Worm (Caenorhabditis elegans): ENCODE data around the gene rcq-5.

Gene rcq-5

DNA sequence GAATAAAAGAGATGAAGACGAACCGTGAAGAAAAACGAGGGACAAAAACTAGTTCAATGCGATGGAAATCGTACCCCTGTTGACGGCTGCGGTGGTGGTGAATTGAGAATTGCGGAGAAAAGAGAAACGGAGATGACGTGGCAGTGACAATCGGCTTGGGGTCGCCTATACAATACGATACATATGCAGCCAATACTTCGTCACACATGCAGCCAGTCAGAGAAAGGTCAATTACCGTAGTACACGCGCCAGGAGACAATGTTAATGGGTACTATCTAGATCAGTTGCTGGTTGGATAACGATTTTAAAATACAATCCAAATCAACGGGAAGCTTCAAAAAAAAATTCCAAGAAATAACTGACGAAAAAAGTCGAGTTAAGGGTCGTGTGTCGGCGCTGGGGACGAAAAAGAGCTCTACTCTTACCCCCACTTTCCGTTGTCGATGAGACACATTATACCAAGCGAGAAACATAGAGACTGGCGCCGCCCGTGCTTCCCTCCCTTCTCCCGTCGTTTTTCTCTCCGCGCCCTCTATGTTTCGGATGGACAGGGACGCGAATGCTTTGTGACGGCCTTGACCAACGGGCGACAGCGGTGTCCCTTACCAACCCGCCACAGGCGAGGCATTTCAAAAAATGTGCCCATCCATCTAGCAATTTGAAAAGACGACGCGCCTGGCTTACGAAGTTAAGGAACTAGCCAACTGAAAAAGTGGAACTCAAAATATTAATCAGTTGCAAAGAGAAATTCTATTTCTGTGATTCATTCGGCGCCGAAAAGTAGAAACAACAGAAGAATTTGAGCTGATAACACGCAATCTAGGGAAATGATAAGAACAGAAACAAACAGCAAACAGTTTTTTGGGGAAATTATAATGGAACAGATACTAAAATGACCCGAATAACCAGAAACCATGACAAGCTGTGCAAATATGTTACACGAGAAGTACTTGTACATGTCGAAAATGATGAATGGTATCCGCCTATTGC is 38.9 kb downstream of the rcq-5 start:
- TF ChIP-seq lin-35 (GFP tag; optimal IDR thresholded peaks at IDR 0.05) (no peak), aptf-3 (GFP tag; IDR thresholded peaks at IDR 0.05) (no peak), dox-1 (GFP tag; IDR thresholded peaks at IDR 0.05) (peak; percentile 51), Y53G8AR.9 (GFP tag; conservative IDR thresholded peaks at IDR 0.05) (no peak), zim-3 (tag; optimal IDR thresholded peaks at IDR 0.05) (no peak), nhr-90 (tag; optimal IDR thresholded peaks at IDR 0.05) (no peak), F49E8.2 (tag; optimal IDR thresholded peaks at IDR 0.05; ENCODE audit: insufficient read depth) (no peak), pbrm-1 (GFP tag; IDR thresholded peaks at IDR 0.05) (no peak), F57C9.4 (tag; optimal IDR thresholded peaks at IDR 0.05) (no peak), Y56A3A.18 (GFP tag; IDR thresholded peaks at IDR 0.05) (no peak), rcor-1 (GFP tag; IDR thresholded peaks at IDR 0.05) (no peak), F57A8.1 (GFP tag; optimal IDR thresholded peaks at IDR 0.05) (no peak), ztf-28 (GFP tag; IDR thresholded peaks at IDR 0.05) (no peak), cebp-1 (GFP tag; IDR thresholded peaks at IDR 0.05) (peak; percentile 29; the same call in 1 of the 2 replicates), cebp-1 (tag; optimal IDR thresholded peaks at IDR 0.05) (peak; percentile 60), lir-1 (GFP tag; conservative IDR thresholded peaks at IDR 0.05) (no peak), ztf-22 (GFP tag; optimal IDR thresholded peaks at IDR 0.05) (no peak), atf-7 (tag; optimal IDR thresholded peaks at IDR 0.05) (no peak), B0019.2 (GFP tag; conservative IDR thresholded peaks at IDR 0.05) (no peak), rpc-1 (optimal IDR thresholded peaks at IDR 0.05) (no peak), rpc-1 (tag; optimal IDR thresholded peaks at IDR 0.05) (no peak), akir-1 (GFP tag; optimal IDR thresholded peaks at IDR 0.05) (no peak), sptf-2 (GFP tag; optimal IDR thresholded peaks at IDR 0.05) (no peak), snpc-1.3 (tag; optimal IDR thresholded peaks at IDR 0.05; ENCODE audit: insufficient read depth) (no peak), chd-7 (tag; optimal IDR thresholded peaks at IDR 0.05) (no peak), nhr-80 (tag; optimal IDR thresholded peaks at IDR 0.05) (peak; percentile 88), C17E4.6 (GFP tag; IDR thresholded peaks at IDR 0.05) (no peak), cebp-2 (GFP tag; IDR thresholded peaks at IDR 0.05) (no peak), B0035.1 (tag; optimal IDR thresholded peaks at IDR 0.05) (no peak), sdz-38 (tag; optimal IDR thresholded peaks at IDR 0.05) (no peak), lsl-1 (GFP tag; optimal IDR thresholded peaks at IDR 0.05) (no peak), madf-8 (GFP tag; conservative IDR thresholded peaks at IDR 0.05) (0 out of 2 replicates have a peak, but pooled peaks have one; percentile 13), ztf-6 (GFP tag; IDR thresholded peaks at IDR 0.05) (no peak), ets-4 (GFP tag; optimal IDR thresholded peaks at IDR 0.05) (peak; percentile 44), snpc-3.4 (tag; optimal IDR thresholded peaks at IDR 0.05) (no peak), B0261.1 (tag; optimal IDR thresholded peaks at IDR 0.05) (no peak), F33H1.4 (GFP tag; IDR thresholded peaks at IDR 0.05) (no peak), athp-1 (tag; optimal IDR thresholded peaks at IDR 0.05) (no peak), Y79H2A.3 (GFP tag; conservative IDR thresholded peaks at IDR 0.05) (no peak), lin-26 (GFP tag; IDR thresholded peaks at IDR 0.05) (no peak), fkh-3 (tag; optimal IDR thresholded peaks at IDR 0.05) (no peak), sea-2 (GFP tag; IDR thresholded peaks at IDR 0.05) (no peak), K11D2.4 (GFP tag; IDR thresholded peaks at IDR 0.05) (no peak), Y53F4B.3 (GFP tag; IDR thresholded peaks at IDR 0.05) (no peak), dpl-1 (GFP tag; optimal IDR thresholded peaks at IDR 0.05) (no peak), attf-5 (GFP tag; optimal IDR thresholded peaks at IDR 0.05) (peak; percentile 9), F55B11.4 (tag; optimal IDR thresholded peaks at IDR 0.05; ENCODE audit: borderline replicate concordance, insufficient read depth) (no peak)
